Worm (Caenorhabditis elegans): Measurements from ENCODE around the gene C06A1.7.

Gene C06A1.7

ce11 chrII:10529218-10529751 is 35.4 kb upstream of the C06A1.7 start:
- TF ChIP-seq elt-1 (tag; optimal IDR thresholded peaks at IDR 0.05) (no peak), nhr-12 (tag; optimal IDR thresholded peaks at IDR 0.05) (no peak), sem-4 (tag; optimal IDR thresholded peaks at IDR 0.05) (peak; percentile 42), lin-39 (tag; optimal IDR thresholded peaks at IDR 0.05) (no peak)

ce11 chrII:10530907-10531306 is 33.8 kb upstream of the C06A1.7 start:
- TF ChIP-seq nhr-129 (tag; optimal IDR thresholded peaks at IDR 0.05) (no peak), ZK546.5 (tag; optimal IDR thresholded peaks at IDR 0.05) (no peak), unc-55 (GFP tag; optimal IDR thresholded peaks at IDR 0.05) (no peak), alr-1 (tag; optimal IDR thresholded peaks at IDR 0.05) (no peak), peb-1 (tag; optimal IDR thresholded peaks at IDR 0.05) (no peak), ceh-82 (tag; optimal IDR thresholded peaks at IDR 0.05) (no peak), sma-9 (GFP tag; optimal IDR thresholded peaks at IDR 0.05) (no peak), sma-9 (tag; optimal IDR thresholded peaks at IDR 0.05) (no peak), ceh-16 (tag; optimal IDR thresholded peaks at IDR 0.05) (no peak), nhr-21 (tag; optimal IDR thresholded peaks at IDR 0.05) (no peak), R02D3.7 (tag; optimal IDR thresholded peaks at IDR 0.05) (no peak), nhr-6 (tag; optimal IDR thresholded peaks at IDR 0.05) (no peak), nhr-77 (tag; optimal IDR thresholded peaks at IDR 0.05) (no peak)

ce11 chrII:10531604-10532003 is 33.1 kb upstream of the C06A1.7 start:
- TF ChIP-seq unc-39 (tag; optimal IDR thresholded peaks at IDR 0.05) (no peak), unc-62 (GFP tag; optimal IDR thresholded peaks at IDR 0.05) (no peak), blmp-1 (tag; optimal IDR thresholded peaks at IDR 0.05; ENCODE audit: insufficient read depth) (no peak), crh-2 (tag; optimal IDR thresholded peaks at IDR 0.05) (no peak), ZK546.5 (tag; optimal IDR thresholded peaks at IDR 0.05) (no peak), sma-9 (GFP tag; optimal IDR thresholded peaks at IDR 0.05) (no peak), sma-9 (tag; optimal IDR thresholded peaks at IDR 0.05) (no peak), lin-39 (tag; optimal IDR thresholded peaks at IDR 0.05) (no peak), ztf-4 (tag; optimal IDR thresholded peaks at IDR 0.05) (no peak), ceh-82 (tag; optimal IDR thresholded peaks at IDR 0.05) (no peak), nhr-10 (tag; optimal IDR thresholded peaks at IDR 0.05) (no peak), peb-1 (tag; optimal IDR thresholded peaks at IDR 0.05) (no peak), ceh-16 (tag; optimal IDR thresholded peaks at IDR 0.05) (no peak), snpc-4 (tag; optimal IDR thresholded peaks at IDR 0.05) (no peak), mab-5 (tag; optimal IDR thresholded peaks at IDR 0.05) (no peak), lin-11 (tag; optimal IDR thresholded peaks at IDR 0.05) (no peak), sma-3 (GFP tag; optimal IDR thresholded peaks at IDR 0.05) (no peak), R02D3.7 (tag; optimal IDR thresholded peaks at IDR 0.05) (no peak), fos-1 (tag; optimal IDR thresholded peaks at IDR 0.05) (no peak)

- TF ChIP-seq ceh-82 (tag; optimal IDR thresholded peaks at IDR 0.05) (no peak), nhr-237 (tag; optimal IDR thresholded peaks at IDR 0.05) (no peak), crh-2 (tag; optimal IDR thresholded peaks at IDR 0.05) (no peak), alr-1 (tag; optimal IDR thresholded peaks at IDR 0.05) (no peak), blmp-1 (tag; optimal IDR thresholded peaks at IDR 0.05; ENCODE audit: insufficient read depth) (no peak), aly-2 (tag; optimal IDR thresholded peaks at IDR 0.05) (no peak), sem-4 (tag; optimal IDR thresholded peaks at IDR 0.05) (no peak), ztf-11 (tag; optimal IDR thresholded peaks at IDR 0.05) (no peak), sma-9 (GFP tag; optimal IDR thresholded peaks at IDR 0.05) (no peak), sma-9 (tag; optimal IDR thresholded peaks at IDR 0.05) (no peak)
These were observed 30.7 kb upstream of the C06A1.7 start for ce11 chrII:10533985-10534384.

ce11 chrII:10537571-10537970 is 27.1 kb upstream of the C06A1.7 start, which contains the start of gene R166.2:
Gene R166.2, minus strand, starts transcription at chrII:10537671.
- TF ChIP-seq unc-55 (GFP tag; optimal IDR thresholded peaks at IDR 0.05), result no peak
- no peak for TF ChIP-seq mbf-1 (tag; optimal IDR thresholded peaks at IDR 0.05)
- no peak for TF ChIP-seq nhr-21 (tag; optimal IDR thresholded peaks at IDR 0.05)
- no peak for TF ChIP-seq ztf-4 (tag; optimal IDR thresholded peaks at IDR 0.05)
- no peak for TF ChIP-seq lin-11 (tag; optimal IDR thresholded peaks at IDR 0.05)
- no peak for TF ChIP-seq peb-1 (tag; optimal IDR thresholded peaks at IDR 0.05)
- TF ChIP-seq ZK546.5 (tag; optimal IDR thresholded peaks at IDR 0.05), result no peak
- TF ChIP-seq ceh-82 (tag; optimal IDR thresholded peaks at IDR 0.05), result no peak
- no peak for TF ChIP-seq R02D3.7 (tag; optimal IDR thresholded peaks at IDR 0.05)
- TF ChIP-seq elt-3 (tag; optimal IDR thresholded peaks at IDR 0.05), result no peak

Measured in whole organism, L2 larva.